Worm (Caenorhabditis elegans): ENCODE measurements around the gene D1086.18.

- TF ChIP-seq fkh-10 (GFP tag; optimal IDR thresholded peaks at IDR 0.05) (no peak), nhr-12 (tag; optimal IDR thresholded peaks at IDR 0.05) (no peak), lin-13 (GFP tag; optimal IDR thresholded peaks at IDR 0.05) (no peak), pqm-1 (tag; optimal IDR thresholded peaks at IDR 0.05) (no peak), elt-2 (tag; optimal IDR thresholded peaks at IDR 0.05) (no peak), ceh-82 (tag; optimal IDR thresholded peaks at IDR 0.05) (no peak), efl-1 (optimal IDR thresholded peaks at IDR 0.05) (no peak), efl-1 (GFP tag; optimal IDR thresholded peaks at IDR 0.05 in 1 of 2) (no peak), unc-130 (tag; optimal IDR thresholded peaks at IDR 0.05) (no peak)
Measured at ce11 chrV:14098519-14098918, 12.8 kb downstream of the D1086.18 start, which contains the start of the genes D1086.2 and D1086.1.
